Worm (Caenorhabditis elegans) whole organism, L1 larva: ENCODE measurements around the gene F40D4.12.

Experiments used
- C16A3.4 ChIP-seq: fragments of 150-350 bp; optimal IDR thresholded peaks from 2 replicates; lab custom pipeline; 2014; ENCODE audit warnings: missing biosample characterization, missing genetic modification characterization
- efl-1 ChIP-seq, 4 experiments: fragments of 150-350 bp; optimal IDR thresholded peaks in 3 of 4; peaks in 1 of 4; 1 replicate in 1 of 4; 2 replicates in 3 of 4; lab custom pipeline; 2014; ENCODE audit warnings: missing biosample characterization in 2 of 4, missing genetic modification characterization in 2 of 4, missing genetic modification reagents in 2 of 4
- efl-3 ChIP-seq: fragments of 200-800 bp; sonication (Bioruptor generic); optimal IDR thresholded peaks from 2 replicates; lab custom pipeline; 2018; ENCODE audit warnings: mild to moderate bottlenecking, missing genetic modification characterization, missing compliant biosample characterization
- egl-13 ChIP-seq: sonication (generic microtip); optimal IDR thresholded peaks from 2 replicates; lab custom pipeline; 2016; ENCODE audit warnings: missing genotype, missing genetic modification reagents, missing genetic modification characterization, missing compliant biosample characterization
- egl-27 ChIP-seq, 2 experiments: fragments of 150-350 bp in 1 of 2; sonication (generic microtip); optimal IDR thresholded peaks; 3 replicates each; lab custom pipeline; 2017 to 2018; ENCODE audit warnings: missing biosample characterization in 2 of 2, missing genetic modification characterization in 2 of 2, missing genetic modification reagents in 2 of 2
- elt-2 ChIP-seq: sonication (generic microtip); optimal IDR thresholded peaks from 2 replicates; lab custom pipeline; 2016; ENCODE audit warnings: missing genetic modification characterization, mild to moderate bottlenecking, inconsistent platforms, missing compliant biosample characterization, missing genetic modification reagents
- fkh-10 ChIP-seq: sonication (generic microtip); optimal IDR thresholded peaks from 2 replicates; lab custom pipeline; 2017; ENCODE audit warnings: missing biosample characterization, missing genetic modification reagents, missing genetic modification characterization
- fkh-4 ChIP-seq: sonication (generic microtip); optimal IDR thresholded peaks from 2 replicates; lab custom pipeline; 2016; ENCODE audit warnings: missing compliant biosample characterization, missing genetic modification characterization, borderline replicate concordance
- fkh-8 ChIP-seq: sonication (generic microtip); optimal IDR thresholded peaks from 2 replicates; lab custom pipeline; 2016; ENCODE audit warnings: mild to moderate bottlenecking, missing genetic modification characterization, missing compliant biosample characterization
- fos-1 ChIP-seq: fragments of 150-350 bp; optimal IDR thresholded peaks from 2 replicates; lab custom pipeline; 2014; ENCODE audit warnings: missing biosample characterization, missing genetic modification characterization
- hlh-17 ChIP-seq: fragments of 200-800 bp; sonication (Bioruptor generic); optimal IDR thresholded peaks from 2 replicates; lab custom pipeline; 2018; ENCODE audit warnings: missing genetic modification characterization, mild to moderate bottlenecking, missing compliant biosample characterization, moderate library complexity, borderline replicate concordance
- hlh-4 ChIP-seq: sonication (generic microtip); optimal IDR thresholded peaks from 2 replicates; lab custom pipeline; 2016; ENCODE audit warnings: mild to moderate bottlenecking, missing genetic modification characterization, missing compliant biosample characterization
- hpl-2 ChIP-seq: fragments of 150-350 bp; optimal IDR thresholded peaks from 2 replicates; lab custom pipeline; 2014; ENCODE audit warnings: missing biosample characterization, missing genetic modification reagents, missing genetic modification characterization
- isw-1 ChIP-seq: fragments of 200-800 bp; sonication (Bioruptor generic); IDR thresholded peaks from 2 replicates; pipeline ENCODE4 v1.3.6; 2022; ENCODE audit warnings: missing genetic modification characterization, missing compliant biosample characterization
- lin-14 ChIP-seq: fragments of 200-800 bp; sonication (Bioruptor generic); optimal IDR thresholded peaks from 2 replicates; lab custom pipeline; 2018; ENCODE audit warnings: mild to moderate bottlenecking, missing genetic modification characterization, moderate library complexity, missing compliant biosample characterization
- lin-15B ChIP-seq: fragments of 150-350 bp; sonication (generic microtip); optimal IDR thresholded peaks from 3 replicates; lab custom pipeline; 2014; ENCODE audit warnings: missing biosample characterization, missing genetic modification characterization
- lir-3 ChIP-seq: sonication (generic microtip); optimal IDR thresholded peaks from 2 replicates; lab custom pipeline; 2016; ENCODE audit warnings: mild to moderate bottlenecking, missing genetic modification characterization, moderate library complexity, missing compliant biosample characterization; ENCODE audit not compliant: poor library complexity
- mab-9 ChIP-seq: fragments of 200-800 bp; sonication (Bioruptor generic); IDR thresholded peaks from 2 replicates; pipeline ENCODE4 v1.3.6; 2022; ENCODE audit warnings: missing genetic modification reagents, missing genetic modification characterization, missing compliant biosample characterization
- mdl-1 ChIP-seq, 2 experiments: fragments of 150-350 bp; optimal IDR thresholded peaks; 2 replicates each; lab custom pipeline; 2014 to 2017; ENCODE audit warnings: missing biosample characterization in 2 of 2, missing genetic modification characterization in 2 of 2, inconsistent platforms in 1 of 2
- nhr-12 ChIP-seq: sonication (generic microtip); optimal IDR thresholded peaks from 2 replicates; lab custom pipeline; 2017; ENCODE audit warnings: missing biosample characterization, missing genetic modification characterization
- nhr-28 ChIP-seq: fragments of 150-350 bp; optimal IDR thresholded peaks from 2 replicates; lab custom pipeline; 2014; ENCODE audit warnings: missing biosample characterization, missing genetic modification characterization
- nhr-77 ChIP-seq: fragments of 150-350 bp; optimal IDR thresholded peaks from 2 replicates; lab custom pipeline; 2014; ENCODE audit warnings: missing biosample characterization, missing genetic modification characterization
- sox-4 ChIP-seq: sonication (generic microtip); optimal IDR thresholded peaks from 2 replicates; lab custom pipeline; 2016; ENCODE audit warnings: missing genetic modification characterization, missing compliant biosample characterization
- tlp-1 ChIP-seq: fragments of 150-350 bp; optimal IDR thresholded peaks from 2 replicates; lab custom pipeline; 2014; ENCODE audit warnings: missing biosample characterization, missing genetic modification characterization
- unc-130 ChIP-seq: fragments of 150-350 bp; optimal IDR thresholded peaks from 2 replicates; lab custom pipeline; 2017; ENCODE audit warnings: missing biosample characterization, missing genetic modification characterization, inconsistent platforms
- unc-30 ChIP-seq: sonication (generic microtip); optimal IDR thresholded peaks from 2 replicates; lab custom pipeline; 2017; ENCODE audit warnings: missing biosample characterization, missing genetic modification characterization
- unc-62 ChIP-seq: fragments of 150-350 bp; optimal IDR thresholded peaks from 2 replicates; lab custom pipeline; 2014; ENCODE audit warnings: missing biosample characterization, missing genetic modification reagents, missing genetic modification characterization
- xbp-1 ChIP-seq: sonication (generic microtip); optimal IDR thresholded peaks from 2 replicates; lab custom pipeline; 2016; ENCODE audit warnings: missing genetic modification characterization, missing compliant biosample characterization
- ztf-11 ChIP-seq, 2 experiments: sonication (generic microtip); optimal IDR thresholded peaks; 2 replicates each; lab custom pipeline; 2016 to 2017; ENCODE audit warnings: missing genetic modification characterization in 2 of 2, missing biosample characterization in 1 of 2, missing compliant biosample characterization in 1 of 2

Gene F40D4.12

ce11 chrV:17159430-17159924, at the start of gene F40D4.12:
Gene F40D4.12 (plus strand): TSS chrV:17159874.
- no peak for TF ChIP-seq unc-130 (tag; lab: Kevin White, UChicago)
- no peak for TF ChIP-seq unc-30 (tag; lab: Kevin White, UChicago)
- TF ChIP-seq lin-14: no peak
- no peak for TF ChIP-seq unc-62 (GFP tag; lab: Kevin White, UChicago)
- no peak for TF ChIP-seq mab-9 (GFP tag; lab: Robert Waterston, UW)
- no peak for TF ChIP-seq isw-1 (GFP tag; lab: Robert Waterston, UW)
- TF ChIP-seq elt-2 (tag; lab: Kevin White, UChicago): peak; percentile 82
- peak; percentile 5 for TF ChIP-seq tlp-1

ce11 chrV:17151292-17151691, 8.4 kb upstream of the F40D4.12 start:
- TF ChIP-seq hlh-17 (GFP tag; lab: Kevin White, UChicago) (no peak), egl-27 (tag; optimal IDR thresholded peaks at IDR 0.05; lab: Kevin White, UChicago) (no peak), efl-1 (optimal IDR thresholded peaks at IDR 0.05; lab: Kevin White, UChicago) (no peak), efl-1 (GFP tag; optimal IDR thresholded peaks at IDR 0.05 in 1 of 2; lab: Kevin White, UChicago) (no peak), ztf-11 (tag; optimal IDR thresholded peaks at IDR 0.05; lab: Kevin White, UChicago) (no peak), C16A3.4 (tag; lab: Kevin White, UChicago) (no peak), nhr-77 (tag; lab: Kevin White, UChicago) (no peak), fkh-8 (tag; lab: Kevin White, UChicago) (no peak), fkh-4 (tag; lab: Kevin White, UChicago) (no peak), mdl-1 (tag; optimal IDR thresholded peaks at IDR 0.05; lab: Kevin White, UChicago) (no peak), hlh-4 (no peak), lir-3 (tag; lab: Kevin White, UChicago) (no peak), nhr-28 (tag; lab: Kevin White, UChicago) (no peak), efl-3 (no peak), nhr-12 (tag; lab: Kevin White, UChicago) (no peak), xbp-1 (tag; lab: Kevin White, UChicago) (no peak), unc-62 (GFP tag; lab: Kevin White, UChicago) (no peak), sox-4 (tag; lab: Kevin White, UChicago) (no peak), egl-13 (tag; lab: Kevin White, UChicago) (no peak)

- TF ChIP-seq fos-1 (tag; lab: Kevin White, UChicago): no peak
Observed at ce11 chrV:17154944-17155343, 4.7 kb upstream of the F40D4.12 start.

- TF ChIP-seq nhr-12 (tag; lab: Kevin White, UChicago): no peak
- peak in 1 of 2 experiments; percentile 81 for TF ChIP-seq efl-1 (optimal IDR thresholded peaks at IDR 0.05; lab: Kevin White, UChicago)
- TF ChIP-seq efl-1 (GFP tag; optimal IDR thresholded peaks at IDR 0.05 in 1 of 2; lab: Kevin White, UChicago): peak in 1 of 2 experiments; percentile 93
Observed at ce11 chrV:17155384-17155858, 4.3 kb upstream of the F40D4.12 start, which contains the start of gene F40D4.17. Gene F40D4.17 (minus strand): TSS chrV:17155434.

ce11 chrV:17157154-17157553, 2.5 kb upstream of the F40D4.12 start, which contains the start of gene F40D4.13:
Gene F40D4.13 (minus strand): TSS chrV:17157254.
- TF ChIP-seq fkh-10 (GFP tag; lab: Kevin White, UChicago) (no peak), C16A3.4 (tag; lab: Kevin White, UChicago) (no peak)

ce11 chrV:17165409-17165808, 5.7 kb downstream of the F40D4.12 start, which contains the start of gene srh-102:
Gene srh-102 (minus strand): TSS chrV:17165509.
- TF ChIP-seq lir-3 (tag; lab: Kevin White, UChicago): no peak
- TF ChIP-seq fos-1 (tag; lab: Kevin White, UChicago): no peak
- no peak for TF ChIP-seq lin-15B (tag; lab: Kevin White, UChicago)
- no peak for TF ChIP-seq egl-27 (tag; optimal IDR thresholded peaks at IDR 0.05; lab: Kevin White, UChicago)
- TF ChIP-seq hpl-2: no peak
- TF ChIP-seq nhr-77 (tag; lab: Kevin White, UChicago): no peak
- no peak for TF ChIP-seq nhr-12 (tag; lab: Kevin White, UChicago)
- TF ChIP-seq, all 84 proteins: peak for 0
